Fruit fly (Drosophila melanogaster) whole organism, embryonic: ENCODE data around the gene CG43867.

Experiments used
- Aef1 ChIP-seq: fragments of 200-800 bp; sonication (Bioruptor generic); IDR thresholded peaks from 3 replicates; pipeline ENCODE4 v1.3.6; 2022; ENCODE audit warnings: missing biosample characterization, missing genetic modification characterization
- Blimp-1 ChIP-seq: fragments of 200-800 bp; sonication (Bioruptor generic); optimal IDR thresholded peaks from 3 replicates; lab custom pipeline; 2018; ENCODE audit warnings: missing biosample characterization, missing genetic modification characterization, mild to moderate bottlenecking, moderate library complexity, missing genetic modification reagents
- CG10959 ChIP-seq: fragments of 200-800 bp; sonication (Bioruptor generic); IDR thresholded peaks from 2 replicates; pipeline ENCODE4 v1.3.6; 2022; ENCODE audit warnings: missing biosample characterization, missing genetic modification characterization
- CG11085 ChIP-seq: fragments of 200-800 bp; sonication (Bioruptor generic); IDR thresholded peaks from 2 replicates; pipeline ENCODE4 v1.3.6; 2022; ENCODE audit warnings: missing biosample characterization, missing genetic modification characterization
- CG1233 ChIP-seq: fragments of 200-800 bp; sonication (Bioruptor generic); optimal IDR thresholded peaks from 4 replicates; lab custom pipeline; 2018; ENCODE audit warnings: missing biosample characterization, mild to moderate bottlenecking, missing genetic modification characterization
- CG12659 ChIP-seq: fragments of 200-800 bp; sonication (Bioruptor generic); optimal IDR thresholded peaks from 3 replicates; lab custom pipeline; 2017; ENCODE audit warnings: mild to moderate bottlenecking, missing biosample characterization, missing genetic modification reagents, missing genetic modification characterization
- CG13424 ChIP-seq: fragments of 200-800 bp; sonication (Bioruptor generic); optimal IDR thresholded peaks from 2 replicates; lab custom pipeline; 2019; ENCODE audit warnings: missing biosample characterization, mild to moderate bottlenecking, missing genetic modification characterization, moderate library complexity
- CG14441 ChIP-seq: fragments of 200-800 bp; sonication (Bioruptor generic); IDR thresholded peaks from 2 replicates; pipeline ENCODE4 v1.3.6; 2022; ENCODE audit warnings: missing biosample characterization, missing genetic modification characterization
- CG17612 ChIP-seq: fragments of 200-800 bp; sonication (Bioruptor generic); IDR thresholded peaks from 2 replicates; pipeline ENCODE4 v1.3.6; 2022; ENCODE audit warnings: missing biosample characterization, missing genetic modification characterization
- CG18011 ChIP-seq: fragments of 200-800 bp; sonication (Bioruptor generic); optimal IDR thresholded peaks from 2 replicates; lab custom pipeline; 2017; ENCODE audit warnings: missing biosample characterization, missing genetic modification characterization, mild to moderate bottlenecking, moderate library complexity, missing genotype
- CG34224 ChIP-seq: fragments of 200-800 bp; sonication (Bioruptor generic); IDR thresholded peaks from 3 replicates; pipeline ENCODE4 v1.3.6; 2022; ENCODE audit warnings: missing biosample characterization, missing genetic modification characterization; ENCODE audit not compliant: partially characterized antibody
- CG4360 ChIP-seq: fragments of 200-800 bp; sonication (Bioruptor generic); IDR thresholded peaks from 2 replicates; pipeline ENCODE4 v1.3.6; 2022; ENCODE audit warnings: missing biosample characterization, missing genetic modification characterization
- CG6175 ChIP-seq: fragments of 200-800 bp; sonication (Bioruptor generic); IDR thresholded peaks from 3 replicates; pipeline ENCODE4 v1.3.6; 2022; ENCODE audit warnings: missing biosample characterization, missing genetic modification characterization
- CG6689 ChIP-seq: fragments of 200-800 bp; sonication (Bioruptor generic); IDR thresholded peaks from 2 replicates; pipeline ENCODE4 v1.3.6; 2022; ENCODE audit warnings: missing biosample characterization, missing genetic modification characterization
- CG7372 ChIP-seq: fragments of 200-800 bp; sonication (Bioruptor generic); IDR thresholded peaks from 2 replicates; pipeline ENCODE4 v1.3.6; 2022; ENCODE audit warnings: missing biosample characterization, missing genetic modification characterization
- CG9727 ChIP-seq: fragments of 200-800 bp; sonication (Bioruptor generic); optimal IDR thresholded peaks from 3 replicates; lab custom pipeline; 2017; ENCODE audit warnings: missing biosample characterization, mild to moderate bottlenecking, missing genetic modification characterization
- CHES-1-like ChIP-seq: fragments of 200-800 bp; sonication (Bioruptor generic); optimal IDR thresholded peaks from 2 replicates; lab custom pipeline; 2016; ENCODE audit warnings: missing biosample characterization, missing genetic modification characterization
- Doc2 ChIP-seq: fragments of 200-800 bp; sonication (Bioruptor generic); IDR thresholded peaks from 2 replicates; pipeline ENCODE4 v1.3.6; 2022; ENCODE audit warnings: missing biosample characterization, missing genetic modification characterization
- Dp ChIP-seq: fragments of 200-800 bp; sonication (Bioruptor generic); optimal IDR thresholded peaks from 2 replicates; lab custom pipeline; 2018; ENCODE audit warnings: missing biosample characterization, mild to moderate bottlenecking, missing genetic modification characterization, moderate library complexity
- HLH54F ChIP-seq: fragments of 200-800 bp; sonication (Bioruptor generic); optimal IDR thresholded peaks from 3 replicates; lab custom pipeline; 2016; ENCODE audit warnings: missing biosample characterization, missing genetic modification characterization
- Hey ChIP-seq: fragments of 200-800 bp; sonication (Bioruptor generic); optimal IDR thresholded peaks from 3 replicates; lab custom pipeline; 2018; ENCODE audit warnings: missing biosample characterization, mild to moderate bottlenecking, missing genetic modification characterization
- Mes4 ChIP-seq: fragments of 200-800 bp; sonication (Bioruptor generic); optimal IDR thresholded peaks from 2 replicates; lab custom pipeline; 2016; ENCODE audit warnings: missing biosample characterization, missing genetic modification characterization
- NFAT ChIP-seq: fragments of 200-800 bp; sonication (Bioruptor generic); IDR thresholded peaks from 2 replicates; pipeline ENCODE4 v1.3.6; 2022; ENCODE audit warnings: missing biosample characterization, missing genetic modification characterization
- Nf-YB ChIP-seq: fragments of 200-800 bp; sonication (Bioruptor generic); optimal IDR thresholded peaks from 3 replicates; lab custom pipeline; 2019; ENCODE audit warnings: missing biosample characterization, mild to moderate bottlenecking, missing genetic modification characterization, moderate library complexity
- NfI ChIP-seq: fragments of 200-800 bp; sonication (Bioruptor generic); optimal IDR thresholded peaks from 3 replicates; lab custom pipeline; 2018; ENCODE audit warnings: missing biosample characterization, mild to moderate bottlenecking, missing genetic modification characterization, moderate library complexity
- Oli ChIP-seq: fragments of 200-800 bp; sonication (Bioruptor generic); optimal IDR thresholded peaks from 2 replicates; lab custom pipeline; 2018; ENCODE audit warnings: missing biosample characterization, mild to moderate bottlenecking, missing genetic modification characterization, moderate library complexity
- Ptx1 ChIP-seq: fragments of 200-800 bp; sonication (Bioruptor generic); IDR thresholded peaks from 2 replicates; pipeline ENCODE4 v1.3.6; 2022; ENCODE audit warnings: missing biosample characterization, missing genetic modification characterization
- Spps ChIP-seq: fragments of 200-800 bp; sonication (Bioruptor generic); optimal IDR thresholded peaks from 2 replicates; lab custom pipeline; 2018; ENCODE audit warnings: missing biosample characterization, mild to moderate bottlenecking, missing genetic modification characterization
- TFAM ChIP-seq: fragments of 200-800 bp; sonication (Bioruptor generic); optimal IDR thresholded peaks from 2 replicates; lab custom pipeline; 2017; ENCODE audit warnings: missing biosample characterization, missing genetic modification characterization, inconsistent platforms
- Tbp ChIP-seq: fragments of >200 bp; optimal IDR thresholded peaks from 2 replicates; lab custom pipeline; 2018; ENCODE audit warnings: missing biosample characterization, missing genetic modification characterization
- az2 ChIP-seq: fragments of 200-800 bp; sonication (Bioruptor generic); optimal IDR thresholded peaks from 3 replicates; lab custom pipeline; 2016; ENCODE audit warnings: missing biosample characterization, missing genetic modification characterization
- bcd ChIP-seq: fragments of 200-800 bp; sonication (Bioruptor generic); optimal IDR thresholded peaks from 2 replicates; lab custom pipeline; 2017; ENCODE audit warnings: missing biosample characterization, mild to moderate bottlenecking, missing genetic modification characterization
- btn ChIP-seq: fragments of 200-800 bp; sonication (Bioruptor generic); optimal IDR thresholded peaks from 2 replicates; lab custom pipeline; 2016; ENCODE audit warnings: missing biosample characterization, missing genetic modification characterization
- cato ChIP-seq: fragments of 200-800 bp; sonication (Bioruptor generic); optimal IDR thresholded peaks from 2 replicates; lab custom pipeline; 2016; ENCODE audit warnings: missing biosample characterization, missing genetic modification characterization, borderline replicate concordance
- chn ChIP-seq: fragments of 200-800 bp; sonication (Bioruptor generic); optimal IDR thresholded peaks from 2 replicates; lab custom pipeline; 2016; ENCODE audit warnings: missing biosample characterization, missing genetic modification characterization
- corto ChIP-seq: fragments of 200-800 bp; sonication (Bioruptor generic); optimal IDR thresholded peaks from 2 replicates; lab custom pipeline; 2016; ENCODE audit warnings: missing biosample characterization, mild to moderate bottlenecking, missing genetic modification characterization, moderate library complexity
- esg ChIP-seq: fragments of 200-800 bp; sonication (Bioruptor generic); conservative IDR thresholded peaks from 2 replicates; pipeline ENCODE4 v1.3.6; 2022; ENCODE audit warnings: missing biosample characterization, missing genetic modification characterization
- ewg ChIP-seq: fragments of 200-800 bp; sonication (Bioruptor generic); optimal IDR thresholded peaks from 3 replicates; lab custom pipeline; 2017; ENCODE audit warnings: mild to moderate bottlenecking, missing biosample characterization, missing genetic modification reagents, missing genetic modification characterization
- grau ChIP-seq: fragments of 200-800 bp; optimal IDR thresholded peaks from 3 replicates; lab custom pipeline; 2019; ENCODE audit warnings: missing biosample characterization, mild to moderate bottlenecking, missing genetic modification characterization, moderate library complexity
- gro ChIP-seq: fragments of 200-800 bp; sonication (Bioruptor generic); optimal IDR thresholded peaks from 2 replicates; lab custom pipeline; 2016; ENCODE audit warnings: missing biosample characterization, missing genetic modification characterization
- inv ChIP-seq: fragments of 200-800 bp; sonication (Bioruptor generic); IDR thresholded peaks from 2 replicates; pipeline ENCODE4 v1.3.6; 2022; ENCODE audit warnings: missing biosample characterization, missing genetic modification characterization; ENCODE audit not compliant: partially characterized antibody
- kay ChIP-seq: fragments of 200-800 bp; sonication (Bioruptor generic); optimal IDR thresholded peaks from 2 replicates; lab custom pipeline; 2016; ENCODE audit warnings: missing biosample characterization, missing genetic modification characterization
- klu ChIP-seq: fragments of 200-800 bp; sonication (Bioruptor generic); IDR thresholded peaks from 2 replicates; pipeline ENCODE4 v1.3.6; 2022; ENCODE audit warnings: missing biosample characterization, missing genetic modification characterization
- lbe ChIP-seq: fragments of 200-800 bp; sonication (Bioruptor generic); optimal IDR thresholded peaks from 2 replicates; lab custom pipeline; 2016; ENCODE audit warnings: missing biosample characterization, mild to moderate bottlenecking, missing genetic modification characterization
- odd ChIP-seq: fragments of 200-800 bp; sonication (Bioruptor generic); optimal IDR thresholded peaks from 2 replicates; lab custom pipeline; 2017; ENCODE audit warnings: missing biosample characterization, mild to moderate bottlenecking, missing genetic modification characterization
- seq ChIP-seq: fragments of 200-800 bp; sonication (Bioruptor generic); IDR thresholded peaks from 2 replicates; pipeline ENCODE4 v1.3.6; 2022; ENCODE audit warnings: missing biosample characterization, missing genetic modification characterization
- shn ChIP-seq: fragments of 200-800 bp; sonication (Bioruptor generic); optimal IDR thresholded peaks from 3 replicates; lab custom pipeline; 2016; ENCODE audit warnings: missing biosample characterization, missing genetic modification characterization
- stc ChIP-seq: fragments of 200-800 bp; sonication (Bioruptor generic); IDR thresholded peaks from 2 replicates; pipeline ENCODE4 v1.3.6; 2022; ENCODE audit warnings: missing biosample characterization, missing genetic modification characterization
- tll ChIP-seq, 2 experiments: fragments of 200-800 bp in 1 of 2; fragments of >200 bp in 1 of 2; sonication (Bioruptor generic) in 1 of 2; optimal IDR thresholded peaks; 2 replicates each; lab custom pipeline; 2017 to 2019; ENCODE audit warnings: missing biosample characterization in 2 of 2, missing genetic modification characterization in 2 of 2, mild to moderate bottlenecking in 1 of 2, moderate library complexity in 1 of 2
- vfl ChIP-seq: fragments of 200-800 bp; sonication (Bioruptor generic); optimal IDR thresholded peaks from 2 replicates; lab custom pipeline; 2016; ENCODE audit warnings: missing biosample characterization, missing genetic modification characterization
- wdn ChIP-seq: fragments of 200-800 bp; sonication (Bioruptor generic); IDR thresholded peaks from 2 replicates; pipeline ENCODE4 v1.3.6; 2022; ENCODE audit warnings: missing biosample characterization, missing genetic modification characterization

The CG43867 gene

dm6 chrX:955873-956272, 28.1 kb upstream of the CG43867 start (continued):
- TF ChIP-seq grau (tag; lab: Kevin White, UChicago) = peak; percentile 64
- TF ChIP-seq klu (GFP tag; lab: Robert Waterston, UW) = no peak; the same call in 1 of the 2 replicates
- no peak for TF ChIP-seq CG6175 (GFP tag; lab: Robert Waterston, UW)
- no peak for TF ChIP-seq Tbp (GFP tag; lab: Kevin White, UChicago)
- peak; percentile 64 for TF ChIP-seq esg (GFP tag; lab: Robert Waterston, UW)
- TF ChIP-seq inv = no peak
- TF ChIP-seq NfI = peak; percentile 62
- TF ChIP-seq CG18011 (GFP tag; lab: Kevin White, UChicago) = no peak
- peak; percentile 31; the same call in 1 of the 2 replicates for TF ChIP-seq CG11085 (GFP tag; lab: Robert Waterston, UW)
- TF ChIP-seq vfl (GFP tag; lab: Kevin White, UChicago) = no peak
- no peak for TF ChIP-seq Mes4 (GFP tag; lab: Kevin White, UChicago)
- peak; percentile 34 for TF ChIP-seq CG12659 (GFP tag; lab: Kevin White, UChicago)
- peak; percentile 63 for TF ChIP-seq CG14441 (GFP tag; lab: Robert Waterston, UW)
- TF ChIP-seq az2 = peak; percentile 55
- no peak for TF ChIP-seq Doc2 (GFP tag; lab: Robert Waterston, UW)
- TF ChIP-seq CG17612 (GFP tag; lab: Robert Waterston, UW) = no peak
- peak; percentile 57 for TF ChIP-seq seq
- TF ChIP-seq HLH54F (GFP tag; lab: Kevin White, UChicago) = peak; percentile 29
- TF ChIP-seq gro (GFP tag; lab: Kevin White, UChicago) = peak; percentile 1
- TF ChIP-seq CHES-1-like (GFP tag; lab: Kevin White, UChicago) = peak; percentile 57
- peak; percentile 25 for TF ChIP-seq CG1233 (GFP tag; lab: Kevin White, UChicago)
- no peak for TF ChIP-seq lbe
- TF ChIP-seq Blimp-1 (GFP tag; lab: Kevin White, UChicago) = peak; percentile 57
- TF ChIP-seq Aef1 (GFP tag; lab: Robert Waterston, UW) = peak; percentile 59; the same call in 2 of the 3 replicates
- no peak for TF ChIP-seq corto (GFP tag; lab: Kevin White, UChicago)
- TF ChIP-seq CG13424 (tag; lab: Kevin White, UChicago) = peak; percentile 59
- TF ChIP-seq NFAT (GFP tag; lab: Robert Waterston, UW) = peak; percentile 12; the same call in 1 of the 2 replicates
- TF ChIP-seq stc (GFP tag; lab: Robert Waterston, UW) = peak; percentile 65; the same call in 1 of the 2 replicates
- no peak for TF ChIP-seq tll (GFP tag; optimal IDR thresholded peaks at IDR 0.05; lab: Kevin White, UChicago)
- TF ChIP-seq CG6689 = peak; percentile 58
- TF ChIP-seq cato (GFP tag; lab: Kevin White, UChicago) = no peak
- peak; percentile 3 for TF ChIP-seq btn (GFP tag; lab: Kevin White, UChicago)
- TF ChIP-seq CG4360 (GFP tag; lab: Robert Waterston, UW) = peak; percentile 45; the same call in 1 of the 2 replicates
- peak; percentile 66 for TF ChIP-seq Oli (tag; lab: Kevin White, UChicago)
- no peak for TF ChIP-seq kay
- TF ChIP-seq CG34224 (GFP tag; lab: Robert Waterston, UW) = no peak
- TF ChIP-seq ewg = peak; percentile 37
- TF ChIP-seq CG10959 (GFP tag; lab: Robert Waterston, UW) = no peak
- no peak for TF ChIP-seq TFAM (GFP tag; lab: Kevin White, UChicago)
- TF ChIP-seq odd (GFP tag; lab: Kevin White, UChicago) = peak; percentile 6
- TF ChIP-seq wdn (GFP tag; lab: Robert Waterston, UW) = 0 out of 2 replicates have a peak, but pooled peaks have one; percentile 34
- no peak for TF ChIP-seq CG7372
- TF ChIP-seq shn (GFP tag; lab: Kevin White, UChicago) = peak; percentile 22
- TF ChIP-seq Dp (GFP tag; lab: Kevin White, UChicago) = no peak
- TF ChIP-seq Spps (tag; lab: Kevin White, UChicago) = no peak
- TF ChIP-seq chn = peak; percentile 36
- peak; percentile 66 for TF ChIP-seq Ptx1 (GFP tag; lab: Robert Waterston, UW)
- TF ChIP-seq Hey (tag; lab: Kevin White, UChicago) = no peak
- peak; percentile 55 for TF ChIP-seq bcd (GFP tag; lab: Kevin White, UChicago)
- TF ChIP-seq Nf-YB = peak; percentile 17
- peak; percentile 11 for TF ChIP-seq CG9727 (GFP tag; lab: Kevin White, UChicago)
